Worm (Caenorhabditis elegans) whole organism, young adult: Measurements from ENCODE around the gene T23G7.3.

Experiments
- B0261.1 ChIP-seq: sonication (generic microtip); optimal IDR thresholded peaks from 2 replicates; lab custom pipeline; 2016; ENCODE audit warnings: mild to moderate bottlenecking, missing genetic modification characterization, moderate library complexity, missing compliant biosample characterization
- B0336.3 ChIP-seq: fragments of 200-800 bp; sonication (Bioruptor generic); IDR thresholded peaks from 2 replicates; pipeline ENCODE4 v1.3.6; 2022; ENCODE audit warnings: missing genetic modification characterization, missing compliant biosample characterization
- C06A6.2 ChIP-seq: fragments of 200-800 bp; sonication (Bioruptor generic); conservative IDR thresholded peaks from 2 replicates; pipeline ENCODE4 v1.3.6; 2022; ENCODE audit warnings: missing genetic modification characterization, missing compliant biosample characterization
- F33H1.4 ChIP-seq: fragments of 200-800 bp; sonication (Bioruptor generic); IDR thresholded peaks from 2 replicates; pipeline ENCODE4 v1.3.6; 2022; ENCODE audit warnings: missing genetic modification reagents, missing genetic modification characterization, missing compliant biosample characterization
- T07F8.4 ChIP-seq: sonication (generic microtip); optimal IDR thresholded peaks from 2 replicates; lab custom pipeline; 2016; ENCODE audit warnings: mild to moderate bottlenecking, missing genetic modification characterization, moderate library complexity, missing compliant biosample characterization
- T26A5.8 ChIP-seq: sonication (generic microtip); optimal IDR thresholded peaks from 2 replicates; lab custom pipeline; 2016; ENCODE audit warnings: missing genetic modification characterization, missing compliant biosample characterization
- Y53G8AR.9 ChIP-seq: fragments of 200-800 bp; sonication (Bioruptor generic); conservative IDR thresholded peaks from 2 replicates; pipeline ENCODE4 v1.3.6; 2022; ENCODE audit warnings: missing genetic modification reagents, missing genetic modification characterization, missing compliant biosample characterization
- ama-1 ChIP-seq, 3 experiments: fragments of 150-350 bp in 1 of 3; sonication (generic microtip) in 2 of 3; optimal IDR thresholded peaks; 2 replicates each; lab custom pipeline; 2014 to 2018; ENCODE audit warnings: missing biosample characterization in 2 of 3, missing genetic modification characterization in 2 of 3, missing genetic modification reagents in 2 of 3
- atf-7 ChIP-seq: sonication (generic microtip); optimal IDR thresholded peaks from 2 replicates; lab custom pipeline; 2017; ENCODE audit warnings: mild to moderate bottlenecking, missing genetic modification characterization, missing compliant biosample characterization
- athp-1 ChIP-seq: sonication (generic microtip); optimal IDR thresholded peaks from 2 replicates; lab custom pipeline; 2017; ENCODE audit warnings: mild to moderate bottlenecking, missing genetic modification characterization, missing compliant biosample characterization
- ccch-3 ChIP-seq: fragments of 200-800 bp; sonication (Bioruptor generic); optimal IDR thresholded peaks from 2 replicates; lab custom pipeline; 2018; ENCODE audit warnings: mild to moderate bottlenecking, missing genetic modification characterization, missing compliant biosample characterization
- cebp-1 ChIP-seq, 2 experiments: fragments of 200-800 bp in 1 of 2; sonication (Bioruptor generic) in 1 of 2; sonication (generic microtip) in 1 of 2; IDR thresholded peaks in 1 of 2; optimal IDR thresholded peaks in 1 of 2; 2 replicates each; pipeline versions ENCODE4 v1.3.6 to Lab custom; 2017 to 2022; ENCODE audit warnings: missing compliant biosample characterization in 2 of 2, missing genetic modification characterization in 2 of 2, mild to moderate bottlenecking in 1 of 2, missing genetic modification reagents in 1 of 2, moderate library complexity in 1 of 2
- ceh-100 ChIP-seq: fragments of 200-800 bp; sonication (Bioruptor generic); IDR thresholded peaks from 2 replicates; pipeline ENCODE4 v1.3.6; 2022; ENCODE audit warnings: missing genetic modification reagents, missing genetic modification characterization, missing compliant biosample characterization
- ceh-40 ChIP-seq: fragments of 200-800 bp; sonication (Bioruptor generic); IDR thresholded peaks from 2 replicates; pipeline ENCODE4 v1.3.6; 2022; ENCODE audit warnings: missing genetic modification characterization, missing compliant biosample characterization
- fkh-3 ChIP-seq: sonication (generic microtip); optimal IDR thresholded peaks from 2 replicates; lab custom pipeline; 2016; ENCODE audit warnings: mild to moderate bottlenecking, missing genetic modification characterization, missing compliant biosample characterization
- hlh-26 ChIP-seq: fragments of 200-800 bp; sonication (Bioruptor generic); conservative IDR thresholded peaks from 2 replicates; pipeline ENCODE4 v1.3.6; 2022; ENCODE audit warnings: missing genetic modification reagents, missing genetic modification characterization, missing compliant biosample characterization
- hmg-20 ChIP-seq: fragments of 200-800 bp; sonication (Bioruptor generic); IDR thresholded peaks from 2 replicates; pipeline ENCODE4 v1.3.6; 2022; ENCODE audit warnings: missing genetic modification reagents, missing genetic modification characterization, missing compliant biosample characterization
- lin-26 ChIP-seq: fragments of 200-800 bp; sonication (Bioruptor generic); IDR thresholded peaks from 2 replicates; pipeline ENCODE4 v1.3.6; 2022; ENCODE audit warnings: missing genetic modification reagents, missing genetic modification characterization, missing compliant biosample characterization
- lin-54 ChIP-seq: fragments of 200-800 bp; sonication (Bioruptor generic); optimal IDR thresholded peaks from 2 replicates; lab custom pipeline; 2018; ENCODE audit warnings: mild to moderate bottlenecking, missing genetic modification characterization, missing compliant biosample characterization
- madf-10 ChIP-seq: sonication (generic microtip); optimal IDR thresholded peaks from 2 replicates; lab custom pipeline; 2016; ENCODE audit warnings: mild to moderate bottlenecking, missing genetic modification characterization, missing compliant biosample characterization
- mes-4 ChIP-seq: sonication (generic microtip); optimal IDR thresholded peaks from 2 replicates; lab custom pipeline; 2016; ENCODE audit warnings: missing genotype, missing genetic modification characterization, missing compliant biosample characterization
- nhr-80 ChIP-seq: sonication (generic microtip); optimal IDR thresholded peaks from 2 replicates; lab custom pipeline; 2016; ENCODE audit warnings: missing genetic modification characterization, missing compliant biosample characterization
- pbrm-1 ChIP-seq: fragments of 200-800 bp; sonication (Bioruptor generic); IDR thresholded peaks from 2 replicates; pipeline ENCODE4 v1.3.6; 2022; ENCODE audit warnings: missing genetic modification reagents, missing genetic modification characterization, missing compliant biosample characterization
- pha-4 ChIP-seq: fragments of 150-350 bp; sonication (generic microtip); optimal IDR thresholded peaks from 2 replicates; lab custom pipeline; 2014; ENCODE audit warnings: missing biosample characterization, missing genetic modification reagents, missing genetic modification characterization
- rpc-1 ChIP-seq, 2 experiments: fragments of 150-350 bp in 1 of 2; sonication (generic microtip) in 1 of 2; optimal IDR thresholded peaks; 2 replicates each; lab custom pipeline; 2014 to 2018; ENCODE audit warnings: missing biosample characterization in 1 of 2, missing genetic modification characterization in 1 of 2, missing genetic modification reagents in 1 of 2, missing genotype in 1 of 2
- sdz-38 ChIP-seq: sonication (generic microtip); optimal IDR thresholded peaks from 2 replicates; lab custom pipeline; 2016; ENCODE audit warnings: missing genotype, missing genetic modification characterization, missing compliant biosample characterization
- snpc-3.4 ChIP-seq: sonication (generic microtip); optimal IDR thresholded peaks from 2 replicates; lab custom pipeline; 2017; ENCODE audit warnings: missing genetic modification characterization, mild to moderate bottlenecking, missing compliant biosample characterization, antibody characterized with exemption, moderate library complexity, missing genotype, missing genetic modification reagents
- snpc-4 ChIP-seq, 5 experiments: fragments of 150-350 bp in 1 of 5; sonication (generic microtip) in 4 of 5; optimal IDR thresholded peaks; 2 replicates each; lab custom pipeline; 2014 to 2018; ENCODE audit warnings: missing genetic modification characterization in 5 of 5, missing biosample characterization in 3 of 5, antibody characterized with exemption in 2 of 5, mild to moderate bottlenecking in 2 of 5, missing compliant biosample characterization in 2 of 5, missing genotype in 2 of 5, moderate library complexity in 2 of 5, missing genetic modification reagents in 1 of 5
- somi-1 ChIP-seq: fragments of 200-800 bp; sonication (Bioruptor generic); optimal IDR thresholded peaks from 2 replicates; lab custom pipeline; 2018; ENCODE audit warnings: mild to moderate bottlenecking, missing genetic modification characterization, missing compliant biosample characterization
- tbp1 ChIP-seq: fragments of 200-800 bp; sonication (Bioruptor generic); optimal IDR thresholded peaks from 2 replicates; lab custom pipeline; 2018; ENCODE audit warnings: mild to moderate bottlenecking, missing genetic modification characterization, missing compliant biosample characterization
- ztf-28 ChIP-seq: fragments of 200-800 bp; sonication (Bioruptor generic); IDR thresholded peaks from 2 replicates; pipeline ENCODE4 v1.3.6; 2022; ENCODE audit warnings: missing genetic modification reagents, missing genetic modification characterization, missing compliant biosample characterization

The T23G7.3 gene

ce11 chrII:9190513-9191099, 23.0 kb upstream of the T23G7.3 start:
- TF ChIP-seq ceh-40 (GFP tag; lab: Robert Waterston, UW) = 0 out of 2 replicates have a peak, but pooled peaks have one; percentile 14
- no peak for TF ChIP-seq Y53G8AR.9 (GFP tag; lab: Robert Waterston, UW)
- TF ChIP-seq, all 124 proteins: peak for 1

- TF ChIP-seq athp-1 (tag; lab: Kevin White, UChicago) (no peak), atf-7 (no peak), T07F8.4 (tag; lab: Kevin White, UChicago) (no peak), F33H1.4 (GFP tag; lab: Robert Waterston, UW) (no peak), pha-4 (tag; lab: Kevin White, UChicago) (no peak), fkh-3 (tag; lab: Kevin White, UChicago) (no peak), ztf-28 (GFP tag; lab: Robert Waterston, UW) (no peak)
Observed at ce11 chrII:9189648-9190047, 22.0 kb upstream of the T23G7.3 start.

DNA sequence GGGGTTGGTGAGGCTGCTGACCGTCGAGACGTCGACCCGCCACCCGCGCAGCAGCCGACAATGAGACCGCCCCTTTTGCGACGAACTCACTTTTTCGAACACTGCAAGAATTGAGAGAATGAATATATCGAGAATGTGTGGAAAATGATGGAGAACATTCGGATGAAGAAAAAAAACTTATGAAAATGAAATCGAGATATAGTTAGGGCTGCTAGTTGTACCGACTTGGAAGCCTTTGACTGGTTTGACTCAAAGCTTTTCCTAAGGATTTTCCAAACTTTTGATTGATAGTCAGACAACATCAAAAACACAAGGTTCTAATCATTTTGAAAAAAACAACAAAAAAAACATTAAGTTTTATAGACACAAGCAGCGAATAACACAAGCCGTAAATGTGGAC, 20.8 kb upstream of the T23G7.3 start, which contains the start of gene sym-2:
Gene sym-2 (minus strand): TSS at position 101 of the 400 bp plus-strand sequence.
- TF ChIP-seq cebp-1 (GFP tag; IDR thresholded peaks at IDR 0.05; lab: Robert Waterston, UW) (no peak), cebp-1 (tag; optimal IDR thresholded peaks at IDR 0.05; lab: Kevin White, UChicago) (no peak), ceh-100 (GFP tag; lab: Robert Waterston, UW) (no peak), lin-26 (GFP tag; lab: Robert Waterston, UW) (no peak), snpc-3.4 (no peak), hlh-26 (GFP tag; lab: Robert Waterston, UW) (no peak), somi-1 (GFP tag; lab: Kevin White, UChicago) (no peak), B0261.1 (no peak)

- TF ChIP-seq ama-1 (optimal IDR thresholded peaks at IDR 0.05; lab: Kevin White, UChicago) (no peak), ama-1 (GFP tag; optimal IDR thresholded peaks at IDR 0.05; lab: Kevin White, UChicago) (no peak), hmg-20 (GFP tag; lab: Robert Waterston, UW) (no peak), T26A5.8 (tag; lab: Kevin White, UChicago) (no peak), lin-54 (GFP tag; lab: Kevin White, UChicago) (no peak), madf-10 (tag; lab: Kevin White, UChicago) (no peak), rpc-1 (optimal IDR thresholded peaks at IDR 0.05; lab: Kevin White, UChicago) (no peak), rpc-1 (tag; optimal IDR thresholded peaks at IDR 0.05; lab: Kevin White, UChicago) (no peak), tbp1 (GFP tag; lab: Kevin White, UChicago) (no peak)
Observed at ce11 chrII:9185915-9186314, 18.3 kb upstream of the T23G7.3 start.

ce11 chrII:9181155-9181554, 13.5 kb upstream of the T23G7.3 start:
- TF ChIP-seq nhr-80 (tag; lab: Kevin White, UChicago) (peak; percentile 59), pbrm-1 (GFP tag; lab: Robert Waterston, UW) (no peak)

DNA sequence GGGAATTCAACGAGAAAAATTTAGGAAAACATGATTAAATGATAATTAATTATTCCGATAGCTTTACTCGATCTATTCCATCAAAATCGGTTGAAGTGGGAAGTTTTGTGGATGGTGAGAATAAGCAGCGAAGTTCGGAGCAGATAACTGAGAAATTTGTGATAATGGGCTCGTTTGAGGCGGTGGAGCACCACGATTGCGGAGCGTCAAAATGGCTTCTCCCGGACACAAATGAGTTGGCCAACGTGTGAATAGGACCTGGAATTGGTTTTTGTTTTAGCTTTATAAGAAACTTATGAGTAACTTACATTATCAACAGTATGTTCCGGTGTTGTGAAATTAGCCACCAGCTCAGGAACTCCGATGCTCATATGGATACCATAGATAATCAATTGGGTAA, 11.2 kb upstream of the T23G7.3 start:
- TF ChIP-seq C06A6.2 (no peak), sdz-38 (tag; lab: Kevin White, UChicago) (no peak), T26A5.8 (tag; lab: Kevin White, UChicago) (no peak), ccch-3 (GFP tag; lab: Kevin White, UChicago) (no peak), lin-54 (GFP tag; lab: Kevin White, UChicago) (no peak), mes-4 (tag; lab: Kevin White, UChicago) (no peak), B0336.3 (no peak), snpc-4 (GFP tag; optimal IDR thresholded peaks at IDR 0.05; lab: Kevin White, UChicago) (no peak), snpc-4 (tag; optimal IDR thresholded peaks at IDR 0.05; lab: Kevin White, UChicago) (no peak), ceh-100 (GFP tag; lab: Robert Waterston, UW) (no peak)
- TF ChIP-seq, all 124 proteins: peak for 0
